Fruit fly (Drosophila melanogaster) whole organism, pupa: ENCODE results near the gene CG6431.

Source experiments
- CG10348 ChIP-seq: fragments of 200-800 bp; sonication (Bioruptor generic); IDR thresholded peaks from 2 replicates; pipeline ENCODE4 v1.3.6; 2022; ENCODE audit warnings: missing biosample characterization, missing genetic modification characterization
- CG12605 ChIP-seq: fragments of 200-800 bp; sonication (Bioruptor generic); IDR thresholded peaks from 2 replicates; pipeline ENCODE4 v1.3.6; 2022; ENCODE audit warnings: missing biosample characterization, missing genetic modification characterization
- CG13204 ChIP-seq: fragments of 200-800 bp; sonication (Bioruptor generic); optimal IDR thresholded peaks from 2 replicates; lab custom pipeline; 2018; ENCODE audit warnings: missing biosample characterization, mild to moderate bottlenecking, missing genetic modification characterization, moderate library complexity
- CG14655 ChIP-seq: fragments of 200-800 bp; sonication (Bioruptor generic); optimal IDR thresholded peaks from 3 replicates; lab custom pipeline; 2017; ENCODE audit warnings: mild to moderate bottlenecking, missing biosample characterization, missing genetic modification reagents, missing genetic modification characterization
- CG15710 ChIP-seq: fragments of 200-800 bp; sonication (Bioruptor generic); optimal IDR thresholded peaks from 2 replicates; lab custom pipeline; 2018; ENCODE audit warnings: missing biosample characterization, mild to moderate bottlenecking, missing genetic modification characterization, moderate library complexity
- CG17806 ChIP-seq: fragments of 200-800 bp; sonication (Bioruptor generic); optimal IDR thresholded peaks from 2 replicates; lab custom pipeline; 2018; ENCODE audit warnings: missing biosample characterization, mild to moderate bottlenecking, missing genetic modification characterization, moderate library complexity
- CG32121 ChIP-seq: fragments of 200-800 bp; sonication (Bioruptor generic); IDR thresholded peaks from 2 replicates; pipeline ENCODE4 v1.3.6; 2022; ENCODE audit warnings: missing biosample characterization, missing genetic modification characterization
- CG34367 ChIP-seq: fragments of 200-800 bp; sonication (Bioruptor generic); optimal IDR thresholded peaks from 2 replicates; lab custom pipeline; 2018; ENCODE audit warnings: missing biosample characterization, mild to moderate bottlenecking, missing genetic modification characterization
- CG4496 ChIP-seq: fragments of 200-800 bp; sonication (Bioruptor generic); IDR thresholded peaks from 3 replicates; pipeline ENCODE4 v1.3.6; 2022; ENCODE audit warnings: missing biosample characterization, missing genetic modification characterization
- CG8159 ChIP-seq: fragments of 200-800 bp; sonication (Bioruptor generic); optimal IDR thresholded peaks from 3 replicates; lab custom pipeline; 2018; ENCODE audit warnings: missing biosample characterization, mild to moderate bottlenecking, missing genetic modification characterization, moderate library complexity
- CG8301 ChIP-seq: fragments of 200-800 bp; sonication (Bioruptor generic); optimal IDR thresholded peaks from 2 replicates; lab custom pipeline; 2018; ENCODE audit warnings: missing biosample characterization, mild to moderate bottlenecking, missing genetic modification characterization
- CG9948 ChIP-seq: fragments of 200-800 bp; sonication (Bioruptor generic); optimal IDR thresholded peaks from 2 replicates; lab custom pipeline; 2018; ENCODE audit warnings: missing biosample characterization, mild to moderate bottlenecking, missing genetic modification characterization, moderate library complexity
- D1 ChIP-seq: fragments of 200-800 bp; sonication (Bioruptor generic); optimal IDR thresholded peaks from 2 replicates; lab custom pipeline; 2018; ENCODE audit warnings: missing biosample characterization, mild to moderate bottlenecking, missing genetic modification characterization, moderate library complexity
- EcR ChIP-seq: fragments of 200-800 bp; sonication (Bioruptor generic); optimal IDR thresholded peaks from 3 replicates; lab custom pipeline; 2019; ENCODE audit warnings: missing biosample characterization, missing genetic modification characterization, mild to moderate bottlenecking, moderate library complexity, missing genetic modification reagents
- Ets98B ChIP-seq: fragments of 200-800 bp; sonication (Bioruptor generic); IDR thresholded peaks from 2 replicates; pipeline ENCODE4 v1.3.6; 2022; ENCODE audit warnings: missing biosample characterization, missing genetic modification characterization
- Pif1A ChIP-seq: fragments of 200-800 bp; sonication (Bioruptor generic); optimal IDR thresholded peaks from 3 replicates; lab custom pipeline; 2016; ENCODE audit warnings: missing biosample characterization, missing genetic modification characterization
- Pif1B ChIP-seq: fragments of 200-800 bp; sonication (Bioruptor generic); optimal IDR thresholded peaks from 3 replicates; lab custom pipeline; 2016; ENCODE audit warnings: missing biosample characterization, missing genetic modification characterization
- Snoo ChIP-seq: fragments of 200-800 bp; sonication (Bioruptor generic); optimal IDR thresholded peaks from 3 replicates; lab custom pipeline; 2017; ENCODE audit warnings: missing biosample characterization, mild to moderate bottlenecking, missing genetic modification characterization, inconsistent platforms
- fd96Ca ChIP-seq: fragments of 200-800 bp; sonication (Bioruptor generic); IDR thresholded peaks from 3 replicates; pipeline ENCODE4 v1.3.6; 2022; ENCODE audit warnings: missing biosample characterization, missing genetic modification characterization
- gl ChIP-seq: fragments of 200-800 bp; sonication (Bioruptor generic); optimal IDR thresholded peaks from 2 replicates; lab custom pipeline; 2018; ENCODE audit warnings: missing biosample characterization, mild to moderate bottlenecking, missing genetic modification characterization
- rn ChIP-seq: fragments of 200-800 bp; sonication (Bioruptor generic); IDR thresholded peaks from 2 replicates; pipeline ENCODE4 v1.3.6; 2022; ENCODE audit warnings: missing biosample characterization, missing genetic modification characterization

Gene CG6431

DNA sequence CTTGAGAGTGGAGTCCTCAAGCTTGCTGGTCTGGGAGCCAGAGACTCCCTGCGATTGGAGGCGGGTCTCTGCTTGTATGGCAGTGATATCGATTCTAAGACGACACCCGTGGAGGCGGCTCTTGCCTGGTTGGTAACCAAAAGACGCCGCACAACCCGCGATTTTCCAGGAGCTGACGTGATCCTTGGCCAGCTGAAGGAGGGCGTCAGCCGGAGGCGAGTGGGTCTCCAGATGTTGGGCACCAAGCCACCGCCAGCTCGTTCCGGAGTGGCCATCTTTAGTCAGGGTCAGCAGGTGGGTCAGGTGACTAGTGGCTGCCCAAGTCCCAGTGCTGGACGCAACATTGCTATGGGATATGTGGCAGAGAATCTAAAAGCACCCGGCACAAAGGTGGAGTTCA is 19.6 kb upstream of the CG6431 start:
- no peak for TF ChIP-seq CG13204 (GFP tag; lab: Kevin White, UChicago)
- no peak for TF ChIP-seq gl
- no peak for TF ChIP-seq fd96Ca (GFP tag; lab: Robert Waterston, UW)
- no peak for TF ChIP-seq CG10348 (GFP tag; lab: Robert Waterston, UW)
- TF ChIP-seq CG8159 = no peak
- TF ChIP-seq CG34367 (tag; lab: Kevin White, UChicago) = no peak
- no peak for TF ChIP-seq Ets98B (GFP tag; lab: Robert Waterston, UW)
- TF ChIP-seq CG12605 = no peak
- no peak for TF ChIP-seq Snoo (tag; lab: Kevin White, UChicago)
- no peak for TF ChIP-seq CG32121 (GFP tag; lab: Robert Waterston, UW)
- no peak for TF ChIP-seq Pif1A
- TF ChIP-seq CG8301 (tag; lab: Kevin White, UChicago) = no peak
- no peak for TF ChIP-seq CG15710 (tag; lab: Kevin White, UChicago)
- TF ChIP-seq CG4496 (GFP tag; lab: Robert Waterston, UW) = no peak
- no peak for TF ChIP-seq CG17806 (tag; lab: Kevin White, UChicago)
- TF ChIP-seq, all 21 proteins: peak for 0

DNA sequence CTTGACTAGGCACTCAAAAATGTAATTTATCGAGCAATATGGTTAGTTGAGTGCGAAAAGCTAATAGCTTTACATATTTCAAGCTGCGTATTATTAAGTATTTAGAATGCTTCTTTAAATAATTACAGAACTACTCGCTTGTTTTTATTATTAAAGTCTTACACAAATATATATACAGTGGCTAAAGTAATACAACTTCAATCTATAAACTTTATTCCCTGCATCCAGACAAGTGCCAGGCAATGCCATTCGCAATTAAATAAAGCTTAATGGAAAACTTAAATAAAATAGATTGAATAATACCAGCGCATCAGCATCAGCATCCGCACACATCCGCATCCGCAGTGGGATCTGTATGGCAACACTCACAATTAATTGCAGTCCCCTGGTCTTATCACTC is 17.7 kb upstream of the CG6431 start:
- TF ChIP-seq CG4496 (GFP tag; lab: Robert Waterston, UW) = no peak
- no peak for TF ChIP-seq Snoo (tag; lab: Kevin White, UChicago)
- no peak for TF ChIP-seq CG9948 (tag; lab: Kevin White, UChicago)
- no peak for TF ChIP-seq CG14655 (GFP tag; lab: Kevin White, UChicago)
- no peak for TF ChIP-seq CG34367 (tag; lab: Kevin White, UChicago)
- no peak for TF ChIP-seq CG10348 (GFP tag; lab: Robert Waterston, UW)
- TF ChIP-seq EcR (GFP tag; lab: Kevin White, UChicago) = no peak
- TF ChIP-seq CG8159 = no peak
- TF ChIP-seq CG17806 (tag; lab: Kevin White, UChicago) = no peak
- no peak for TF ChIP-seq CG8301 (tag; lab: Kevin White, UChicago)
- TF ChIP-seq Pif1B = no peak
- no peak for TF ChIP-seq fd96Ca (GFP tag; lab: Robert Waterston, UW)
- TF ChIP-seq CG13204 (GFP tag; lab: Kevin White, UChicago) = no peak
- TF ChIP-seq rn = no peak
- TF ChIP-seq CG12605 = no peak
- TF ChIP-seq Ets98B (GFP tag; lab: Robert Waterston, UW) = no peak
- TF ChIP-seq Pif1A = no peak
- TF ChIP-seq CG32121 (GFP tag; lab: Robert Waterston, UW) = no peak
- no peak for TF ChIP-seq gl
- no peak for TF ChIP-seq CG15710 (tag; lab: Kevin White, UChicago)
- TF ChIP-seq, all 21 proteins: peak for 0

DNA sequence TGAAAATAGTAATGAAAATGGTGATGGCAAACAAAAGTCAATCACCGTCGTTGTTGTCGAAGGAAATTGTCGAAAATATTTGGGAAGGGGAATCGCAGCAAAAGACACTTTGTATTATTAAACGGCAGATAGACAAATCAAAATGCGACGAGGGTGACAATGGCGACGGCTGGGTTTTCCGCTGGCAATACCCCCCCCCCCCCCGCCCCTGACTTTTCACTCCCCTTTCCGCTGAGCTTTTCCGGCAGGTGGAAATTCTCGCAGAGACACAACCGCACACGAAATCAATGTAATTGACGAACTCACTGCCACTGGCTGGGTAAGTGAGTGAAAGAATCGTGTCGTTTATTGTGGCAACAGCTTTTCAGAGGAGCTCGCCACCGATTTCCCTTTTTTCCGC is 15.9 kb upstream of the CG6431 start:
- TF ChIP-seq CG13204 (GFP tag; lab: Kevin White, UChicago) (no peak), CG32121 (GFP tag; lab: Robert Waterston, UW) (no peak), CG12605 (no peak), gl (no peak), CG4496 (GFP tag; lab: Robert Waterston, UW) (no peak), EcR (GFP tag; lab: Kevin White, UChicago) (no peak), rn (no peak)

DNA sequence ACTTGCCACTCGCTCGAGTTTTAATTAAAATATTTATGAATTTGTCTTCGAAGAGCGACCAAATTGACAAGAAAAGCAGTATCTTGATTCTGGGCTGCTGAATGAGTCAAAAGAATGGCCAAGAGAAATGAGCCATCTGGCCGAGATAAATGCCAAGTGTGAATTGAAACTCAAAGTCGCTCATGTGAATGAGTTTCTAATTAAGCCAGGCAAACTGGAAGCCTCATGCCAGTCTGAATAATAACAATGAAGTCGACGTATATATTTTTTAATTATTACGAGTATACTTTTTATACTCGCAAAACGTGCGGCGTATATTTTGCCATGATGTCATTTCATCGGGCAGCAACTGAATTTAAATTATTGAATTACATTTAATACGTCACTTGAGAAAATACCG is 14.7 kb upstream of the CG6431 start, which contains the start of gene Lip2:
Lip2 (minus strand) TSS at position 101 of the 400 bp plus-strand sequence.
- TF ChIP-seq D1 (tag; lab: Kevin White, UChicago) (no peak), Pif1B (no peak), fd96Ca (GFP tag; lab: Robert Waterston, UW) (no peak), CG9948 (tag; lab: Kevin White, UChicago) (no peak), Pif1A (no peak), CG4496 (GFP tag; lab: Robert Waterston, UW) (no peak), rn (no peak), CG10348 (GFP tag; lab: Robert Waterston, UW) (no peak), CG12605 (no peak), Ets98B (GFP tag; lab: Robert Waterston, UW) (no peak), CG34367 (tag; lab: Kevin White, UChicago) (no peak), CG13204 (GFP tag; lab: Kevin White, UChicago) (no peak), EcR (GFP tag; lab: Kevin White, UChicago) (no peak), CG8301 (tag; lab: Kevin White, UChicago) (no peak), Snoo (tag; lab: Kevin White, UChicago) (no peak), CG32121 (GFP tag; lab: Robert Waterston, UW) (no peak)

DNA sequence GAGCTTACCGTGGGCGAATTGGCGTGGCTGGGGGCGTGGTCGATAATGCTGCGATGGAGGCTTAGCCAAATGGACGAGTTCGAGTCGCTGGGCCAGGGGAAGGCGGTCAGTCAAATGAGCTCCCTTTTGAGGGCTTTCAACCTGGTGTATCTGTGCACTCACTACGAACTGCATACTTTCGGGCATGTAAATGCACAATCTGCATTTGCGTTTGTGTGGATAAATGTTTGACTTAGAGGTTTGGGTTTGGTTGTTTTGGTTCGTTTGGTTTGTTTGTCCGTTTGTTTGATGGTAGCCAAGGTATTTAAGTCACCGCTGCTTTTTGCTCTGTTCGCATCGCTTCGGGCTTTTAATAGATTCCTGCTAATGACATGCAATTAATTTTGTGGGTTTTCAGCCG is 12.8 kb upstream of the CG6431 start:
- TF ChIP-seq gl = no peak
- TF ChIP-seq CG17806 (tag; lab: Kevin White, UChicago) = no peak
- TF ChIP-seq fd96Ca (GFP tag; lab: Robert Waterston, UW) = no peak
- no peak for TF ChIP-seq CG4496 (GFP tag; lab: Robert Waterston, UW)
- no peak for TF ChIP-seq CG32121 (GFP tag; lab: Robert Waterston, UW)

DNA sequence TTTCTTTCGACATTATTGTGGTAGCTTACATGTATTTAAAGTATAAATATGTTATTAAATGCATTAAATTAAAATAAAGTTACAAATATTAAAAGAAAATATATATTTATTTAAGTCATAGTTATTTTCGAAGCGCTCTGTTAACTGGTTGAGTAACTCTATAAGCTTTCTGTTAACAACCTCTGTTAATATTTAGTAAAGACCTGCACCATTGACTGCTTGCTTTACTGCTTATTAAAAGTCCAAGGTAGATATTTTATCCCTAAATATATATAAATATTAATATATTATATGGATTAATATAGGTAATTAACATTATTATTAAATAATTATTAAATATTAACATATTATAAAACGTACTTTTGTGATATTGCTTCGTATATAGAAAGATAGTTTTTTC is 2.5 kb upstream of the CG6431 start:
- TF ChIP-seq CG4496 (GFP tag; lab: Robert Waterston, UW) = no peak
- peak; percentile 56 for TF ChIP-seq D1 (tag; lab: Kevin White, UChicago)

DNA sequence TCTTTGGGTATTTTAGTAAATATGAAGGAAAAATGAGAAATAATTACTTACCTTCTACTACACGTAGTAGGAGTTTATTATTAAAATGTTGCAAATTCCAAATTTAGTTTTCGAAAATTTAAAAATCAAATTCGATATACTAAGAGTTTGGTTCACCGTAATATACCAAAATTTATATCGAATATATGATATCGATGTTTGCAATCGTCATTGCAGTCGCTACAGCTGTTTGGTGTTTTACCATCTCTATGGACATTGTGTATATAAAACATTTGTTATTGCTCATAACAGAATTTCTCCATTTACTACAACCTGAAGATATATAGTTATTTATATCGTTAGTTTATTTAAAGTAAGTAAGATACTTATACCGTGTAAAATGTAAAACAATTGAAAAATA is 4.7 kb downstream of the CG6431 start, which contains the start of gene CG6443:
CG6443 (plus strand) TSS at position 228 of the 400 bp plus-strand sequence.
- no peak for TF ChIP-seq Snoo (tag; lab: Kevin White, UChicago)
- no peak for TF ChIP-seq CG15710 (tag; lab: Kevin White, UChicago)
- TF ChIP-seq CG10348 (GFP tag; lab: Robert Waterston, UW) = no peak
- TF ChIP-seq Ets98B (GFP tag; lab: Robert Waterston, UW) = no peak
- TF ChIP-seq CG13204 (GFP tag; lab: Kevin White, UChicago) = no peak
- no peak for TF ChIP-seq fd96Ca (GFP tag; lab: Robert Waterston, UW)
- no peak for TF ChIP-seq CG9948 (tag; lab: Kevin White, UChicago)
- no peak for TF ChIP-seq CG12605
- TF ChIP-seq gl = no peak
- no peak for TF ChIP-seq CG17806 (tag; lab: Kevin White, UChicago)
- no peak for TF ChIP-seq CG34367 (tag; lab: Kevin White, UChicago)
- no peak for TF ChIP-seq D1 (tag; lab: Kevin White, UChicago)
- no peak for TF ChIP-seq CG32121 (GFP tag; lab: Robert Waterston, UW)
